Worm (Caenorhabditis elegans) whole organism, early embryonic: ENCODE measurements around the gene cest-2.1.
"Not testable (repeated sequence)": the region's sequence is repeated elsewhere in the genome, so short reads cannot be mapped to it uniquely, and the experiment has no call there.

ENCODE experiments used
- B0310.2 ChIP-seq: sonication (generic microtip); optimal IDR thresholded peaks from 2 replicates; lab custom pipeline; 2016; ENCODE audit warnings: mild to moderate bottlenecking, missing genetic modification characterization, missing compliant biosample characterization
- F13C5.2 ChIP-seq: sonication (generic microtip); optimal IDR thresholded peaks from 2 replicates; lab custom pipeline; 2017; ENCODE audit warnings: mild to moderate bottlenecking, missing genetic modification characterization, inconsistent platforms, missing compliant biosample characterization
- aly-1 ChIP-seq: sonication (generic microtip); optimal IDR thresholded peaks from 2 replicates; lab custom pipeline; 2016; ENCODE audit warnings: missing genetic modification characterization, missing compliant biosample characterization
- ama-1 ChIP-seq: fragments of 150-350 bp; optimal IDR thresholded peaks from 2 replicates; lab custom pipeline; 2014
- ceh-13 ChIP-seq: fragments of 200-800 bp; sonication (Bioruptor generic); optimal IDR thresholded peaks from 2 replicates; lab custom pipeline; 2018; ENCODE audit warnings: mild to moderate bottlenecking, missing genetic modification characterization, missing compliant biosample characterization
- ceh-36 ChIP-seq: sonication (generic microtip); optimal IDR thresholded peaks from 2 replicates; lab custom pipeline; 2016; ENCODE audit warnings: missing genetic modification characterization, inconsistent platforms, missing compliant biosample characterization
- ets-7 ChIP-seq: sonication (generic microtip); optimal IDR thresholded peaks from 2 replicates; lab custom pipeline; 2016; ENCODE audit warnings: missing genotype, missing genetic modification characterization, missing compliant biosample characterization
- flt-1 ChIP-seq: fragments of 200-800 bp; sonication (Bioruptor generic); IDR thresholded peaks from 2 replicates; pipeline ENCODE4 v1.3.6; 2022; ENCODE audit warnings: missing genetic modification characterization, missing compliant biosample characterization
- hmbx-1 ChIP-seq: sonication (generic microtip); optimal IDR thresholded peaks from 2 replicates; lab custom pipeline; 2016; ENCODE audit warnings: mild to moderate bottlenecking, missing genetic modification characterization, missing compliant biosample characterization
- hmg-4 ChIP-seq: fragments of 200-800 bp; sonication (Bioruptor generic); optimal IDR thresholded peaks from 2 replicates; lab custom pipeline; 2018; ENCODE audit warnings: mild to moderate bottlenecking, missing genetic modification characterization, missing compliant biosample characterization
- hnd-1 ChIP-seq: sonication (generic microtip); optimal IDR thresholded peaks from 2 replicates; lab custom pipeline; 2016; ENCODE audit warnings: missing genetic modification characterization, missing compliant biosample characterization
- pes-1 ChIP-seq: fragments of 200-800 bp; sonication (Bioruptor generic); IDR thresholded peaks from 2 replicates; pipeline ENCODE4 v1.3.6; 2022; ENCODE audit warnings: missing genetic modification reagents, missing genetic modification characterization, missing compliant biosample characterization
- scrt-1 ChIP-seq: fragments of 200-800 bp; sonication (Bioruptor generic); IDR thresholded peaks from 2 replicates; pipeline ENCODE4 v1.3.6; 2022; ENCODE audit warnings: missing genetic modification characterization, missing compliant biosample characterization
- sea-1 ChIP-seq: fragments of 200-800 bp; sonication (Bioruptor generic); conservative IDR thresholded peaks from 2 replicates; pipeline ENCODE4 v1.3.6; 2022; ENCODE audit warnings: missing genetic modification characterization, missing compliant biosample characterization
- tbx-11 ChIP-seq: fragments of 200-800 bp; sonication (Bioruptor generic); IDR thresholded peaks from 2 replicates; pipeline ENCODE4 v1.3.6; 2022; ENCODE audit warnings: missing genetic modification characterization, missing compliant biosample characterization
- tbx-37 ChIP-seq: fragments of 200-800 bp; sonication (Bioruptor generic); conservative IDR thresholded peaks from 2 replicates; pipeline ENCODE4 v1.3.6; 2022; ENCODE audit warnings: missing genetic modification reagents, missing genetic modification characterization, missing compliant biosample characterization
- tra-4 ChIP-seq: sonication (generic microtip); optimal IDR thresholded peaks from 2 replicates; lab custom pipeline; 2017; ENCODE audit warnings: missing genetic modification characterization, missing compliant biosample characterization

cest-2.1 gene

DNA sequence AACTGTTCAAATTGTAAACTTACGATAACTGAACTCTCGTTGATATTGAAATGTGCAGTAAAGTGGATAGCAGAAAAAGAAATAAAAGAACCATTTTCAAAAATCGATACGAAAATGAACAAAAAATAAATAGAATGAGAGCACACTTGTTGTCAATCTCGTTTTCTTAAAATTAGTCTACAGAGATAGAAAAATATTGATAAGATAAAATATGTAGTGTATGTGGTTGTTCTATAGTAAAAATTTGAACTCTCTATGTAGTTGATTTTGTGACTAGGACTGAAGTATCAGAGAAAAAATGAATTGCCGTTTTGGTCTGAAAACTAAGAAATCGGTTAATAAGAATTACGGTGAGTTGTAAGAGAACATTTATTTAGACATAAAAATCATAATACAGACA, at the start of gene cest-2.1:
cest-2.1 (minus strand) TSS at position 198 of the 400 bp plus-strand sequence.
- no peak for TF ChIP-seq ets-7
- TF ChIP-seq scrt-1 (GFP tag; lab: Robert Waterston, UW): no peak
- no peak for TF ChIP-seq sea-1 (GFP tag; lab: Robert Waterston, UW)
- TF ChIP-seq pes-1 (GFP tag; lab: Robert Waterston, UW): no peak
- TF ChIP-seq hmbx-1 (tag; lab: Kevin White, UChicago): no peak
- no peak for TF ChIP-seq hnd-1 (tag; lab: Kevin White, UChicago)
- TF ChIP-seq tbx-11: no peak
- TF ChIP-seq aly-1: no peak
- TF ChIP-seq tbx-37 (GFP tag; lab: Robert Waterston, UW): no peak
- no peak for TF ChIP-seq ama-1 (lab: Kevin White, UChicago)
- TF ChIP-seq B0310.2: no peak
- no peak for TF ChIP-seq F13C5.2 (tag; lab: Kevin White, UChicago)
- no peak for TF ChIP-seq hmg-4 (GFP tag; lab: Kevin White, UChicago)

DNA sequence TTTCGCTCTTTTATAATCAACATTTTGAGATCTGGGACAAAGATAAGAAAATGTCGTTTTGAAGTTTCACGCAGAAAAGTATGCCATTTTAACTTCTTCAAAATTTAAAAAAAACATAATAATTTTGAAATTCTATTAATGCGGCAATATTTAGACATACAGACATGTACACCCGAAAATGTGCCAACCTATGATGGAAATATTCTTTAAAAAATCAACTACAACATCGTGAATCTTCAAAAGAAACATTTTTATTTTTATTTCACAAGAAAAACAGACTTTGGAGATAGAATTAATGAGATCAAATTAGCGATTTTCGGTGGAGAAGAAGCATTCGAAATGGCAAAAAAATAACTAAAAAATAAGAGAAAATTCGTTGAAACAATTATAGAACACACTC, 43.8 kb upstream of the cest-2.1 start, which contains the start of gene T16A9.5:
T16A9.5 (minus strand) TSS at position 101 of the 400 bp plus-strand sequence.
- no peak for TF ChIP-seq ceh-13
- no peak for TF ChIP-seq flt-1 (GFP tag; lab: Robert Waterston, UW)
- TF ChIP-seq hmbx-1 (tag; lab: Kevin White, UChicago): no peak
- no peak for TF ChIP-seq tra-4 (tag; lab: Kevin White, UChicago)
- TF ChIP-seq F13C5.2 (tag; lab: Kevin White, UChicago): no peak
- TF ChIP-seq hnd-1 (tag; lab: Kevin White, UChicago): no peak
- TF ChIP-seq tbx-11: no peak
- no peak for TF ChIP-seq pes-1 (GFP tag; lab: Robert Waterston, UW)

DNA sequence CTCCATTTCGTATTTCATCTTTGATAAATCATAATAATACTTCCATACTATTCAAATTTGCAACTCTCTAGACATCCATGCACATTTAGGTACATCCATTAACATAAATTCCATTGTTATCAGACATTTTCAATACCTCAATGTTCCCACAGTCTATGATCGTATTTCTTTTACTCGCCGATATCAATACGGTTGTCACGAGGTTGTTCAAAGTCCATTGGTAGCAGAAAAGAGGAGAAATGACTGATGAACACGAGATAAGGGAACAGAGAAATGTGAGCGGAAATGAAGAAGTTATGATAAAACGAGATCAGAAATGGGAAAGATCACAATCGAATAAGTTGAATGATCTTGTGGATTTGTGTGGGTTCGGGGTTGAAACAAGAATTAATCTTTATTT, 41.5 kb upstream of the cest-2.1 start:
- TF ChIP-seq ama-1 (lab: Kevin White, UChicago) (no peak), tbx-37 (GFP tag; lab: Robert Waterston, UW) (no peak), hnd-1 (tag; lab: Kevin White, UChicago) (no peak), B0310.2 (no peak), ceh-36 (tag; lab: Kevin White, UChicago) (no peak), scrt-1 (GFP tag; lab: Robert Waterston, UW) (no peak), F13C5.2 (tag; lab: Kevin White, UChicago) (no peak), hmbx-1 (tag; lab: Kevin White, UChicago) (no peak), tbx-11 (no peak), sea-1 (GFP tag; lab: Robert Waterston, UW) (no peak), pes-1 (GFP tag; lab: Robert Waterston, UW) (no peak), hmg-4 (GFP tag; lab: Kevin White, UChicago) (no peak), ceh-13 (no peak)

DNA sequence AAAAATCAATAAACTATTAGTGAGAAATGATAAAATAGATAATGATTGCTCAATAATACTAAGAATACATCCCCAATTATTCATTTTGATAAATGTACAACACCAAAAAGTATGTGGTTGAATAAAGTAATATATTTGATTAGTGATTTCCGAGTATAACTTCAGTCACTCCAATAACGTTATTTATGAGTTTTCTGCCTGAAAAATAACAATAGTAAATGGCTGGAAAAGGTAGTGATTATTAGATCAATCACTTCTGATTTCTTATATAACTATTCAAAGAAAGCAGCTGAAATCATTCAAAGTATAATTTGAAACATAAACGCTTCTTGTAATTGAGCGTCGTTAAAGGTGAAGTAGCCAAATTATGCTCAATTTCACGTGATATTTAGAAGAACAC, 39.5 kb upstream of the cest-2.1 start, which contains the start of gene str-230:
str-230 (minus strand) TSS at position 101 of the 400 bp plus-strand sequence.
- TF ChIP-seq tra-4 (tag; lab: Kevin White, UChicago) (no peak), scrt-1 (GFP tag; lab: Robert Waterston, UW) (no peak), ama-1 (lab: Kevin White, UChicago) (no peak), ceh-36 (tag; lab: Kevin White, UChicago) (no peak), hmbx-1 (tag; lab: Kevin White, UChicago) (no peak), tbx-11 (no peak), hmg-4 (GFP tag; lab: Kevin White, UChicago) (no peak), hnd-1 (tag; lab: Kevin White, UChicago) (no peak), ceh-13 (no peak), flt-1 (GFP tag; lab: Robert Waterston, UW) (no peak), sea-1 (GFP tag; lab: Robert Waterston, UW) (no peak), ets-7 (no peak), B0310.2 (no peak), tbx-37 (GFP tag; lab: Robert Waterston, UW) (no peak), F13C5.2 (tag; lab: Kevin White, UChicago) (no peak), pes-1 (GFP tag; lab: Robert Waterston, UW) (no peak), aly-1 (no peak)

DNA sequence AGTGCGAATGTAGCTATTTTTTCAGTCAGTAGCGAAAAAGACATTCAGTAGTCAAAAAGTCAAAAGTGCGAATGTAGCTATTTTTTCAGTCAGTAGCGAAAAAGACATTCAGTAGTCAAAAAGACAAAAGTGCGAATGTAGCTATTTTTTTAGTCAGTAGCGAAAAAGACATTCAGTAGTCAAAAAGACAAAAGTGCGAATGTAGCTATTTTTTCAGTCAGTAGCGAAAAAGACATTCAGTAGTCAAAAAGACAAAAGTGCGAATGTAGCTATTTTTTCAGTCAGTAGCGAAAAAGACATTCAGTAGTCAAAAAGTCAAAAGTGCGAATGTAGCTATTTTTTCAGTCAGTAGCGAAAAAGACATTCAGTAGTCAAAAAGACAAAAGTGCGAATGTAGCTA, 33.9 kb upstream of the cest-2.1 start, which contains the start of gene T16A9.3:
T16A9.3 (plus strand) TSS at position 301 of the 400 bp plus-strand sequence.
- not testable (repeated sequence) for TF ChIP-seq F13C5.2 (tag; lab: Kevin White, UChicago); tbx-37 (GFP tag; lab: Robert Waterston, UW); ceh-13

ce11 chrV:14203809-14204208, 32.5 kb upstream of the cest-2.1 start:
- 0 out of 2 replicates have a peak, but pooled peaks have one; percentile 42 for TF ChIP-seq tbx-11

DNA sequence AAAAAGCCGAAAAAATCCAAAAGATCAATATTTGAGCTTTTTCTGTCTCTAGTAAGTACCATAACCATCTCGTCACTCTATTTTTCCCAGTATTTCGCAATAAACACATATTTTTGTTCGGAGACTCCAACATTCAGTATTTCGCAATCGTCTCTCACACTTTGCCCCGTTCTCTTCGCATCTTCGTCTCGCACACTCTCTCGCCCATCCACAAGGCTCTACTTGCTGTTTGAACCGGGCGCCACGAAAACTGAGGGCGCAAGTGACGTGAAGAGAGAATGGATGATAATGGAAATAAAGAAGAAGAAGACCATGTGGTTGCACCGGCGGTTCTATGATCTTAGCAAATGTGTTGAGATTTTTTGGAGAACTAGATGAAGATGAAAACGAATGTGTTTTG, 28.8 kb upstream of the cest-2.1 start:
- TF ChIP-seq tbx-11 (no peak), scrt-1 (GFP tag; lab: Robert Waterston, UW) (no peak), ama-1 (lab: Kevin White, UChicago) (no peak), pes-1 (GFP tag; lab: Robert Waterston, UW) (no peak)

ce11 chrV:14197651-14198050, 26.4 kb upstream of the cest-2.1 start:
- TF ChIP-seq tbx-37 (GFP tag; lab: Robert Waterston, UW) (no peak), tbx-11 (no peak), F13C5.2 (tag; lab: Kevin White, UChicago) (no peak)

DNA sequence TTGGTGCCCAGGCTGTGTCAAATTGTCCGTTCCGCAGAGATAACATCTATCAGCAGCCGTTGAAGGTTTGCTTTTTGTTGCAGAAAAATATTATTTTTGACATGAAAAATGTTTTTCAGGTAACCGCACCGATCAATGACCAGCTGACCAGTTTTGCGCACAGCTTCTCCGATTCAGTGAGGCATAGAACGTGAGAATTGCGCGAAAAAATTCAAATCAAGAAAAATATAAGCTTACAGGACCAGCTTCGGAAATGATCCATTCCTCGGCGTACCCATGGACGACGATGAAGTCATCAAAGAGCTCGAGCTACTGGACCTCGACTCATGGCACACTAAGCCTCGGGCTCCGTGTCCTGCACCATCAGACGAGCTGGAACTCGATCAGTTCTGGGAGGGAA, 23.2 kb upstream of the cest-2.1 start:
- no peak for TF ChIP-seq B0310.2
- no peak for TF ChIP-seq tbx-11
- TF ChIP-seq F13C5.2 (tag; lab: Kevin White, UChicago): no peak
- TF ChIP-seq aly-1: no peak
